Worm (Caenorhabditis elegans) whole organism, L2 larva: Measurements from ENCODE around the gene clec-171.

Experiments
- ceh-16 ChIP-seq: fragments of 150-350 bp; optimal IDR thresholded peaks from 2 replicates; lab custom pipeline; 2014; ENCODE audit warnings: missing biosample characterization, missing genetic modification characterization
- elt-3 ChIP-seq: sonication (generic microtip); optimal IDR thresholded peaks from 2 replicates; lab custom pipeline; 2017; ENCODE audit warnings: missing biosample characterization, missing genetic modification characterization
- gmeb-1 ChIP-seq: fragments of 150-350 bp; optimal IDR thresholded peaks from 2 replicates; lab custom pipeline; 2014; ENCODE audit warnings: missing biosample characterization, missing genetic modification characterization
- ztf-4 ChIP-seq: fragments of 150-350 bp; optimal IDR thresholded peaks from 2 replicates; lab custom pipeline; 2014; ENCODE audit warnings: missing biosample characterization, missing genetic modification characterization

DNA sequence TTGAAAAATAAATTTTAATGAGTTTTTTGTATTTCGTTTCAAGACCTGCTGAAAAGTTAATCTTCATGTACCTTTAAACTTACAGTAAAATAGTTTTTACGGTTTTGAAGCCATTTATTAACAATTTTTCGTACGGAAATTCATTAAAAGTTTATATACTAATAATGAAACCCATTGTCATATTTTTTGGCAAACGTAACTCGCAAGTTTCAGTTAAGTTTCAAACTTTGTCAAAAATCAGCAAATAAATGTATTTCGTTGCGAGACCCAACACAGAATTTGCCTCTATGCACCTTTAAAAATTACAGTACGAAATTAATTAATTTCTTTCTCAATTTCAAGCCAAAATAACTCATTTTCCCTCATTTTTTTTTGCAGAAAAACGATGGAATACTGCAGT lies 6.6 kb downstream of the clec-171 start, which contains the start of gene jtr-1:
- TF ChIP-seq elt-3 (no peak), ztf-4 (tag; lab: Kevin White, UChicago) (no peak), gmeb-1 (tag; lab: Kevin White, UChicago) (no peak), ceh-16 (tag; lab: Kevin White, UChicago) (no peak)
